Worm (Caenorhabditis elegans) whole organism, mixed stage, embryonic: ENCODE results near the gene tmem-184.

ENCODE experiments used
- blmp-1 ChIP-seq: fragments of 150-350 bp; optimal IDR thresholded peaks from 2 replicates; lab custom pipeline; 2014; ENCODE audit warnings: missing biosample characterization, missing genetic modification characterization
- lin-13 ChIP-seq: fragments of 150-350 bp; optimal IDR thresholded peaks from 2 replicates; lab custom pipeline; 2014; ENCODE audit warnings: missing biosample characterization, missing genetic modification characterization
- mep-1 ChIP-seq: fragments of 150-350 bp; optimal IDR thresholded peaks from 2 replicates; lab custom pipeline; 2017; ENCODE audit warnings: missing biosample characterization, missing genetic modification reagents, missing genetic modification characterization, inconsistent platforms
- nhr-12 ChIP-seq: fragments of 150-350 bp; optimal IDR thresholded peaks from 2 replicates; lab custom pipeline; 2014; ENCODE audit warnings: missing biosample characterization, missing genetic modification characterization
- pha-4 ChIP-seq: fragments of 150-350 bp; optimal IDR thresholded peaks from 2 replicates; lab custom pipeline; 2018; ENCODE audit warnings: missing biosample characterization, missing genetic modification reagents, missing genetic modification characterization
- sptf-1 ChIP-seq: sonication (generic microtip); optimal IDR thresholded peaks from 2 replicates; lab custom pipeline; 2017; ENCODE audit warnings: mild to moderate bottlenecking, missing genetic modification characterization, moderate library complexity, missing compliant biosample characterization
- unc-39 ChIP-seq: fragments of 150-350 bp; optimal IDR thresholded peaks from 2 replicates; lab custom pipeline; 2014; ENCODE audit warnings: missing biosample characterization, missing genetic modification characterization
- unc-62 ChIP-seq: fragments of 150-350 bp; optimal IDR thresholded peaks from 2 replicates; lab custom pipeline; 2014; ENCODE audit warnings: missing biosample characterization, missing genetic modification reagents, missing genetic modification characterization
- ztf-11 ChIP-seq: fragments of 150-350 bp; optimal IDR thresholded peaks from 2 replicates; lab custom pipeline; 2014; ENCODE audit warnings: missing biosample characterization, missing genetic modification characterization

DNA sequence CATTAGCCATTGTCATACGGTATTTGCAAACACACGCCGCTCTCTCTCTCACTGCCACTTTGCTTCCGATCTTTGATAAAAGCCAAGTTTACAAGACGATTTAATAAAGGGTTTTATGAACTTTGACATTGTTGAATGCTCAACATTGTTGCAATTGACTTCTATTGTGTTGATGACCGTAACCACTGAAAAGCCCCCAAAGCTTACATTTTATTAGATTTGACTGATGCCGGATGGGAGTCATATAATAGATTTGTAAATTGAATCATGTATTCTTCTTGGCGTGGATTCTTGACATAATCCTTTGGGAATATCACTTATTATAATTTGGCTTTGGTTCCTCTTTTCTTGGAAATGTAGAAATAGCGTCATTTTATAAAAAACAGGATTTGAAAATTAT lies 10.8 kb downstream of the tmem-184 start:
- no peak for TF ChIP-seq blmp-1
- no peak for TF ChIP-seq lin-13 (tag; lab: Kevin White, UChicago)
- no peak for TF ChIP-seq pha-4 (tag; lab: Kevin White, UChicago)
- TF ChIP-seq ztf-11, result no peak
- no peak for TF ChIP-seq nhr-12 (tag; lab: Kevin White, UChicago)
- no peak for TF ChIP-seq sptf-1 (tag; lab: Kevin White, UChicago)
- TF ChIP-seq unc-62 (GFP tag; lab: Kevin White, UChicago), result no peak
- TF ChIP-seq mep-1 (tag; lab: Kevin White, UChicago), result no peak
- TF ChIP-seq unc-39, result no peak
